Fruit fly (Drosophila melanogaster): Measurements from ENCODE around the gene Tim9a.

The Tim9a gene

dm6 chrX:13372512-13372911 is 12.5 kb upstream of the Tim9a start:
- TF ChIP-seq EcR (GFP tag; optimal IDR thresholded peaks at IDR 0.05) (no peak), CG8478 (optimal IDR thresholded peaks at IDR 0.05) (no peak), usp (GFP tag; optimal IDR thresholded peaks at IDR 0.05) (no peak), Dll (optimal IDR thresholded peaks at IDR 0.05) (no peak), pan (optimal IDR thresholded peaks at IDR 0.05) (no peak), psq (optimal IDR thresholded peaks at IDR 0.05) (no peak)

DNA sequence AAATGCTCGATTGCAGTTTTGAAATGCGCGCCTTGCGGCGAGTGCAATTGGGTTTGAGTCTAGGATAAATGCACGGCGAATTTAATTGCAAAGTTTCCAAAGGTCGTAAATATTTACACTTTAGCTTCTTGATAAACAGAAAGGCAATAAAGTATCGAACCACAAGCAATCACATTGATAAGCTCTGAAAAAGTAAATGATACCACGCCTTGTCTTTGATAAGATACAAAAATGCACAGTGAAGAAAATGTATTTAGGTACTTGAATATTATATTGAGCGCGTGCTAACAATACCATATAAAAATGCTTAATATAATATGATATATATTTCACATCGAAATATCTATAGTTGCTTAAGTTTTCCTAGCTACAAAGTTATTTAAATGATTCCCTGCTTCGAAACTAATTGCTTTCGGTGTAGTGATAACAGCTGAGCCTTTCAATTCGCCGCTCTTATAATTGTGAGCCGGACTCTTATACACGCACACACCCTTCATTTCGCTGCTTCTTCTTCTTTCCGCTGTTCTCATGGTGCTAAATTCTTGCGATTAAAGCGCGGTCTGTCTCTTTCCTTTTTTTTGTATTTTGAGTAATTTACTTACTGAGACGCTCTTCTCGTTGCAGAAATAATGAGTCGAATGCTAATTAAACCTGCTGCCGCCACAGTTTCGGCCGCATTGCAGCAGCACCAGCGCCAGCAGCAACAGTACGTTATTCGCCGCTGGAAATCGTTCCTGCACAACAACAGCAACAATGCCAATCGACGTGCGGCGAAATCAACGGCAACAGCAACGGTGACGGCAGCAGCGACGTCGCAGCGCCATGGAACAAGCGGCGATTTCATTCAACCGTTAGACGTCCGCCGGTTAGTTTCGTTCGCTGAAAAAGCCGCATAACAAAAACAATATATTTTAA is 11.5 kb upstream of the Tim9a start:
- TF ChIP-seq usp (GFP tag; optimal IDR thresholded peaks at IDR 0.05) (no peak), EcR (GFP tag; optimal IDR thresholded peaks at IDR 0.05) (no peak), Dll (optimal IDR thresholded peaks at IDR 0.05) (no peak), CG8478 (optimal IDR thresholded peaks at IDR 0.05) (no peak), psq (optimal IDR thresholded peaks at IDR 0.05) (no peak), pan (optimal IDR thresholded peaks at IDR 0.05) (no peak)

dm6 chrX:13374154-13374536 is 10.9 kb upstream of the Tim9a start:
- no peak for TF ChIP-seq EcR (GFP tag; optimal IDR thresholded peaks at IDR 0.05)
- TF ChIP-seq pan (optimal IDR thresholded peaks at IDR 0.05), result no peak
- TF ChIP-seq psq (optimal IDR thresholded peaks at IDR 0.05), result no peak
- TF ChIP-seq CG8478 (optimal IDR thresholded peaks at IDR 0.05), result no peak
- no peak for TF ChIP-seq Dll (optimal IDR thresholded peaks at IDR 0.05)
- no peak for TF ChIP-seq usp (GFP tag; optimal IDR thresholded peaks at IDR 0.05)

DNA sequence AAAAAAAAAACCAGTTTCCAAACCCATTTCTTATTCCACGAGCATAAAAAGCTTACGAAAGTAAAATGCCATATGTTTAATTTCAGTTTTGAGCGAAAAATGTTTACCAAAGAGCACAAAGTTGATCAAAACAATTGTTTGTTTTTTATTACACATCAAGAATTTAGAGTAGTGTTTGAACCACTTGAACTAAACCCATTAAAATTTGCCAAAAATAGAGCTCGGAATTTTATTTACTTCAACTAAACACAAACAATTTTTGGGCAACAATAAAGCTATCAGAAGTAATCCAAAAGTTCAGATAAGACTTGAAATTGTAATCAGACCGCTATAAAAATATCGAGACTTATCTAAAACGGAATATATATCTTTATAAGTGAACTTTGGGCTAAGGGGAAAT is 10.0 kb upstream of the Tim9a start:
- TF ChIP-seq pan (optimal IDR thresholded peaks at IDR 0.05), result no peak
- no peak for TF ChIP-seq Dll (optimal IDR thresholded peaks at IDR 0.05)

DNA sequence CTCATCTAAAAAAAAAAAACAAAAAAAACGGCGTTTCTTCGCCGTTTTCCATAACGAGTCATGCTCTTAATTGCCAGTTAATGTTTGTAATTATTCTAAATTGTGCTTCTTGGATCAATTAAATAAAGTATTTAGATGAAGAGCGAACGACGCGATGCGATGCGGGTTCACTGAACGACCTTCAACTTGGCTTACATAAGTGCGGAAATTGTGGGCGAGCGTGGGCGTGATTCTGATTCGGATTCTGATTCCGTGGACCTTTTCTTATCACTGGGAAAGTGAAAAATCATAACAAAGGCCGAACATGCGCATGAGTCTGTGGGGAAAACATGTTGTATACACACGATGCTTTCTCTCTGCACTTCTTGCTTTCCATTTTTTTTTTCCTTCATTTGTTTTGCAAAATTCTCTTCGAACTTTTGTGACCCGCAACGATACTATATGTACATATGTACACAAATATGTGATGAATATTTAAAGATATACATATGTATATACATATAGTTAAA is 9.5 kb upstream of the Tim9a start:
- TF ChIP-seq pan (optimal IDR thresholded peaks at IDR 0.05) (no peak), EcR (GFP tag; optimal IDR thresholded peaks at IDR 0.05) (no peak), CG8478 (optimal IDR thresholded peaks at IDR 0.05) (no peak)

dm6 chrX:13376520-13376919 is 8.5 kb upstream of the Tim9a start:
- TF ChIP-seq psq (optimal IDR thresholded peaks at IDR 0.05) (no peak), pan (optimal IDR thresholded peaks at IDR 0.05) (no peak), usp (GFP tag; optimal IDR thresholded peaks at IDR 0.05) (no peak), EcR (GFP tag; optimal IDR thresholded peaks at IDR 0.05) (no peak), CG8478 (optimal IDR thresholded peaks at IDR 0.05) (no peak), Dll (optimal IDR thresholded peaks at IDR 0.05) (no peak)

- no peak for TF ChIP-seq pan (optimal IDR thresholded peaks at IDR 0.05)
Measured at dm6 chrX:13383770-13384169, 1.2 kb upstream of the Tim9a start.

- no peak for TF ChIP-seq usp (GFP tag; optimal IDR thresholded peaks at IDR 0.05)
- no peak for TF ChIP-seq psq (optimal IDR thresholded peaks at IDR 0.05)
- TF ChIP-seq CG8478 (optimal IDR thresholded peaks at IDR 0.05), result no peak
- TF ChIP-seq pan (optimal IDR thresholded peaks at IDR 0.05), result no peak
- TF ChIP-seq Dll (optimal IDR thresholded peaks at IDR 0.05), result no peak
- no peak for TF ChIP-seq EcR (GFP tag; optimal IDR thresholded peaks at IDR 0.05)
Measured at dm6 chrX:13384177-13384576, 833 bp upstream of the Tim9a start.

- TF ChIP-seq psq (optimal IDR thresholded peaks at IDR 0.05), result no peak
- no peak for TF ChIP-seq EcR (GFP tag; optimal IDR thresholded peaks at IDR 0.05)
- no peak for TF ChIP-seq CG8478 (optimal IDR thresholded peaks at IDR 0.05)
- no peak for TF ChIP-seq Dll (optimal IDR thresholded peaks at IDR 0.05)
- no peak for TF ChIP-seq usp (GFP tag; optimal IDR thresholded peaks at IDR 0.05)
- TF ChIP-seq pan (optimal IDR thresholded peaks at IDR 0.05), result no peak
Measured at dm6 chrX:13386776-13387175, 1.8 kb downstream of the Tim9a start.

- TF ChIP-seq psq (optimal IDR thresholded peaks at IDR 0.05) (no peak), Dll (optimal IDR thresholded peaks at IDR 0.05) (no peak), pan (optimal IDR thresholded peaks at IDR 0.05) (no peak), EcR (GFP tag; optimal IDR thresholded peaks at IDR 0.05) (no peak), usp (GFP tag; optimal IDR thresholded peaks at IDR 0.05) (no peak), CG8478 (optimal IDR thresholded peaks at IDR 0.05) (no peak)
Measured at dm6 chrX:13387373-13387850, 2.4 kb downstream of the Tim9a start, which contains the start of the genes Ype and CG1662. Gene Ype, minus strand, starts transcription at chrX:13387417. Gene CG1662, plus strand, starts transcription at chrX:13387563.

- TF ChIP-seq psq (optimal IDR thresholded peaks at IDR 0.05) (no peak), EcR (GFP tag; optimal IDR thresholded peaks at IDR 0.05) (no peak), Dll (optimal IDR thresholded peaks at IDR 0.05) (no peak), usp (GFP tag; optimal IDR thresholded peaks at IDR 0.05) (no peak), pan (optimal IDR thresholded peaks at IDR 0.05) (no peak), CG8478 (optimal IDR thresholded peaks at IDR 0.05) (no peak)
Measured at dm6 chrX:13390465-13391173, 5.6 kb downstream of the Tim9a start.

Data from whole organism.